Worm (Caenorhabditis elegans) whole organism, early embryonic: Measurements from ENCODE around the gene idpc-4.

Experiments
- B0310.2 ChIP-seq: sonication (generic microtip); optimal IDR thresholded peaks from 2 replicates; lab custom pipeline; 2016; ENCODE audit warnings: mild to moderate bottlenecking, missing genetic modification characterization, missing compliant biosample characterization
- F13C5.2 ChIP-seq: sonication (generic microtip); optimal IDR thresholded peaks from 2 replicates; lab custom pipeline; 2017; ENCODE audit warnings: mild to moderate bottlenecking, missing genetic modification characterization, inconsistent platforms, missing compliant biosample characterization
- aly-1 ChIP-seq: sonication (generic microtip); optimal IDR thresholded peaks from 2 replicates; lab custom pipeline; 2016; ENCODE audit warnings: missing genetic modification characterization, missing compliant biosample characterization
- ama-1 ChIP-seq: fragments of 150-350 bp; optimal IDR thresholded peaks from 2 replicates; lab custom pipeline; 2014
- ceh-13 ChIP-seq: fragments of 200-800 bp; sonication (Bioruptor generic); optimal IDR thresholded peaks from 2 replicates; lab custom pipeline; 2018; ENCODE audit warnings: mild to moderate bottlenecking, missing genetic modification characterization, missing compliant biosample characterization
- ceh-36 ChIP-seq: sonication (generic microtip); optimal IDR thresholded peaks from 2 replicates; lab custom pipeline; 2016; ENCODE audit warnings: missing genetic modification characterization, inconsistent platforms, missing compliant biosample characterization
- ets-7 ChIP-seq: sonication (generic microtip); optimal IDR thresholded peaks from 2 replicates; lab custom pipeline; 2016; ENCODE audit warnings: missing genotype, missing genetic modification characterization, missing compliant biosample characterization
- flt-1 ChIP-seq: fragments of 200-800 bp; sonication (Bioruptor generic); IDR thresholded peaks from 2 replicates; pipeline ENCODE4 v1.3.6; 2022; ENCODE audit warnings: missing genetic modification characterization, missing compliant biosample characterization
- hmbx-1 ChIP-seq: sonication (generic microtip); optimal IDR thresholded peaks from 2 replicates; lab custom pipeline; 2016; ENCODE audit warnings: mild to moderate bottlenecking, missing genetic modification characterization, missing compliant biosample characterization
- hmg-4 ChIP-seq: fragments of 200-800 bp; sonication (Bioruptor generic); optimal IDR thresholded peaks from 2 replicates; lab custom pipeline; 2018; ENCODE audit warnings: mild to moderate bottlenecking, missing genetic modification characterization, missing compliant biosample characterization
- hnd-1 ChIP-seq: sonication (generic microtip); optimal IDR thresholded peaks from 2 replicates; lab custom pipeline; 2016; ENCODE audit warnings: missing genetic modification characterization, missing compliant biosample characterization
- pes-1 ChIP-seq: fragments of 200-800 bp; sonication (Bioruptor generic); IDR thresholded peaks from 2 replicates; pipeline ENCODE4 v1.3.6; 2022; ENCODE audit warnings: missing genetic modification reagents, missing genetic modification characterization, missing compliant biosample characterization
- scrt-1 ChIP-seq: fragments of 200-800 bp; sonication (Bioruptor generic); IDR thresholded peaks from 2 replicates; pipeline ENCODE4 v1.3.6; 2022; ENCODE audit warnings: missing genetic modification characterization, missing compliant biosample characterization
- sea-1 ChIP-seq: fragments of 200-800 bp; sonication (Bioruptor generic); conservative IDR thresholded peaks from 2 replicates; pipeline ENCODE4 v1.3.6; 2022; ENCODE audit warnings: missing genetic modification characterization, missing compliant biosample characterization
- tbx-11 ChIP-seq: fragments of 200-800 bp; sonication (Bioruptor generic); IDR thresholded peaks from 2 replicates; pipeline ENCODE4 v1.3.6; 2022; ENCODE audit warnings: missing genetic modification characterization, missing compliant biosample characterization
- tbx-37 ChIP-seq: fragments of 200-800 bp; sonication (Bioruptor generic); conservative IDR thresholded peaks from 2 replicates; pipeline ENCODE4 v1.3.6; 2022; ENCODE audit warnings: missing genetic modification reagents, missing genetic modification characterization, missing compliant biosample characterization
- tra-4 ChIP-seq: sonication (generic microtip); optimal IDR thresholded peaks from 2 replicates; lab custom pipeline; 2017; ENCODE audit warnings: missing genetic modification characterization, missing compliant biosample characterization

idpc-4 gene

DNA sequence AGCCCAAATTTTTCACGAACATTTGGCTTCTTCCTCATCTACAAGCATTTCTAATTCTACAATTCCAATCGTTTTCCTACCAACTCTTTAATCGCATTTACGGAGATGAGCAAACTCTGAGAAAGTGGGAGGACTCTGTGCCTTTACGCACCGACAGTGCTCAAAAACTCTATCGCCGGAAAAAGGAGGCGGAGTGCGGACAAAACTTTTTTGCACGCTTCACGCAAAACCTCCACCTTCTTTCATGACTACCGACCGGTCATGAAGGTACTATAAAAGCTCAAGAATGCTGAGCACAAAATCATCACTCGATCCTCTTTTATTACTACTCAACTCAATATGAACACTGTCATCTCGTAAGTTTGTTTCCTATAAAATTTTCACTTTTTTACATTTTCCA lies at the start of gene idpc-4:
Gene idpc-4 (plus strand): TSS at position 301 of the 400 bp plus-strand sequence.
- no peak for TF ChIP-seq hmbx-1 (tag; lab: Kevin White, UChicago)
- no peak for TF ChIP-seq F13C5.2 (tag; lab: Kevin White, UChicago)
- no peak for TF ChIP-seq B0310.2 (tag; lab: Kevin White, UChicago)
- no peak for TF ChIP-seq hmg-4 (GFP tag; lab: Kevin White, UChicago)
- no peak for TF ChIP-seq ama-1 (lab: Kevin White, UChicago)
- no peak for TF ChIP-seq hnd-1 (tag; lab: Kevin White, UChicago)
- no peak for TF ChIP-seq aly-1 (tag; lab: Kevin White, UChicago)
- no peak for TF ChIP-seq scrt-1
- TF ChIP-seq sea-1: no peak
- no peak for TF ChIP-seq pes-1
- TF ChIP-seq flt-1 (GFP tag; lab: Robert Waterston, UW): no peak
- no peak for TF ChIP-seq ceh-13
- no peak for TF ChIP-seq tra-4
- no peak for TF ChIP-seq ceh-36
- no peak for TF ChIP-seq tbx-11 (GFP tag; lab: Robert Waterston, UW)
- TF ChIP-seq tbx-37 (GFP tag; lab: Robert Waterston, UW): no peak

DNA sequence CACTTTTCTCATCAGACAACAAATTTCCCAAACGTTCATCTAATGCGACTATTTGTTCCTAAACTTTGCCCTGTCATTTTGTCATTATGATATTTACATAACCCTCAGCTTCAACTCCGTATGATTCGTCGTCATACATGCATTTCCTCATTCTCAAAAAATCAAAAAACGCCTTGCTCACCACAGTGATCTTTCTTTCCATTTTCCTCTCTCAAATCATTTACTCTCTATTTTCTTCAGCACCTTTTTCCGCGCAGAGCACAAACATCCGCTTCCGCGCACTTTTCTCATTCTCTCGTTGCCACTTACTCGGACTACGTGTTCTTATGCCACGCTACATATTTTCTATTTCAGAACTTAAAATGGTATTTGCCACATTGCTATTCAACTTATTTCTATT lies 48.2 kb upstream of the idpc-4 start, which contains the start of gene F25B3.2:
Gene F25B3.2 (plus strand): TSS at position 301 of the 400 bp plus-strand sequence.
- no peak for TF ChIP-seq hmg-4 (GFP tag; lab: Kevin White, UChicago)
- no peak for TF ChIP-seq hnd-1 (tag; lab: Kevin White, UChicago)
- TF ChIP-seq tbx-37 (GFP tag; lab: Robert Waterston, UW): no peak
- TF ChIP-seq sea-1: no peak
- no peak for TF ChIP-seq hmbx-1 (tag; lab: Kevin White, UChicago)
- no peak for TF ChIP-seq B0310.2 (tag; lab: Kevin White, UChicago)
- no peak for TF ChIP-seq scrt-1
- no peak for TF ChIP-seq tbx-11 (GFP tag; lab: Robert Waterston, UW)
- no peak for TF ChIP-seq ceh-36
- TF ChIP-seq flt-1 (GFP tag; lab: Robert Waterston, UW): no peak
- no peak for TF ChIP-seq aly-1 (tag; lab: Kevin White, UChicago)
- no peak for TF ChIP-seq tra-4
- no peak for TF ChIP-seq ets-7 (tag; lab: Kevin White, UChicago)
- no peak for TF ChIP-seq pes-1
- no peak for TF ChIP-seq F13C5.2 (tag; lab: Kevin White, UChicago)
- no peak for TF ChIP-seq ceh-13

DNA sequence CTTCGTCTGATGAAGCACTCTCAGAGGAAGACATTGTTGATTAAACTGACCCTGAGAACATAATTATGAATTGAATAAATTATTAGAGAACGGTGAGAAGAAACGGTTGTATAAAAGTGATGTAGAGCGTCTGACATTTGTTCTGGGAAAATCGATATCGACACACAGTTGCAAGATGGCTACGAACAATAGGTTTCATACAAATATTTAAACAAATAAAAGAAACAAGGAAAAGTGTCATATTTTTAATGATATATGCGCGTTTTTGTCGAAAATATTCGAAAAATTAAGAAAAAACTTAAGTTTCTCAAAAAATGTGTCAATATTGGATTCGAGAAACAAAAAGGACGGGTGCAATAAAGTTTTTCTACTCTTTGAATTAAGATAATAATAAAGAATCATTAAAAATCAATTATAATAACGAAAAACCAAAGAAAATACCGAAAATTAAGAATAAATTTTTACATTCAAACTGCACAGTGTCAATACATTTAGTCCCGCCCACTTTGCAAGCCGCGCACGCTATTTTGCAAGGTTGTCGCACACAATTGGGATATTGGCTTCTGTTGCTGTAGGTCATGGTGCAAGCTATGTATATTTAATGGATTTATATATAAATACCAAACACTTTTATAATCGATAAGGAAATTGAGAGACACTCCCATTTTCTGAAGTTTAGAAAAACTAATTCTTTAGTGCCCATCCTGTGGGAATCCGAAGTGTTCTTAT lies 42.5 kb upstream of the idpc-4 start, which contains the start of gene rtfo-1:
Gene rtfo-1 (minus strand): TSS at position 51 of the 729 bp plus-strand sequence.
- TF ChIP-seq tbx-11 (GFP tag; lab: Robert Waterston, UW): peak; percentile 14; the same call in 1 of the 2 replicates
- no peak for TF ChIP-seq ets-7 (tag; lab: Kevin White, UChicago)
- TF ChIP-seq scrt-1: peak; percentile 41; the same call in 1 of the 2 replicates
- TF ChIP-seq F13C5.2 (tag; lab: Kevin White, UChicago): peak; percentile 79
- no peak for TF ChIP-seq hmbx-1 (tag; lab: Kevin White, UChicago)
- TF ChIP-seq ceh-36: peak; percentile 39
- peak; percentile 50; the same call in 1 of the 2 replicates for TF ChIP-seq flt-1 (GFP tag; lab: Robert Waterston, UW)
- TF ChIP-seq sea-1: no peak
- no peak for TF ChIP-seq hmg-4 (GFP tag; lab: Kevin White, UChicago)
- TF ChIP-seq hnd-1 (tag; lab: Kevin White, UChicago): peak; percentile 6
- TF ChIP-seq ceh-13: peak; percentile 42
- peak; percentile 62 for TF ChIP-seq tbx-37 (GFP tag; lab: Robert Waterston, UW)

DNA sequence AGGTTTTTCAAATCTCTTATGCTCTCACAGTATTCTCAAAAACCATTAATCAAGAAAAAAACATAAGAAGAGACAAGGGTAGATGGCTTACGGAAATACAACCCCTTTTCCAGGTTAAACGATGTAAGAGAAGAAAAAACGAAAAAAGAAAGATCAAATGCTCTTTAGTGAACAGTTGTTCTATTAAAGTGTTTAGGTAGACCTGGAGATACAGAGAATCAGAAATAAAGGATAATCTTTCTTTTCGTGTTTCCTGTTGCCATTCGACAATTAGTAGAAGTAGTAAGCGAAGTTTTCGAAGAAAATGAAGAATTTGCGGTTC lies 41.9 kb upstream of the idpc-4 start, which contains the start of gene K09G1.1:
Gene K09G1.1 (plus strand): TSS at position 223 of the 322 bp plus-strand sequence.
- TF ChIP-seq hnd-1 (tag; lab: Kevin White, UChicago): no peak
- no peak for TF ChIP-seq hmg-4 (GFP tag; lab: Kevin White, UChicago)
- TF ChIP-seq pes-1: no peak
- TF ChIP-seq ama-1 (lab: Kevin White, UChicago): no peak
- TF ChIP-seq hmbx-1 (tag; lab: Kevin White, UChicago): no peak
- TF ChIP-seq scrt-1: no peak
- TF ChIP-seq ets-7 (tag; lab: Kevin White, UChicago): no peak

DNA sequence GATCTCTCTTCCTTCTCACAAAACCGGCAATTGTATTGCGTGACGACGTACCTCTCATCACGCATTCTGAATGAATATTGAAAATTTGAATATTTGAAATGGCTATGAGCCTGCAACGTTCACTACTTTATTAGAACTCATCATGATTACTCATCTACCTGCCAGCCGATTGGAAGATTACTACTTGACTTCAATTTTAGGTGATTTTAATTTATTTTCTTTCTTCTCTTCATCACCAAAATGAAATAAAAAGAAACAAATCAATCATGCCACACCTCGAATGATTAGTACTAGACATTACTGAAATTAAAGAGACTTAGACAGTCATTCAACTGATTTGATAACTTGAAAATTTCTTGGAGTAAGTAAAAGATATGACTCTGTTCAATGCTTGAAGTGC lies 41.0 kb upstream of the idpc-4 start:
- TF ChIP-seq ets-7 (tag; lab: Kevin White, UChicago) (no peak), ama-1 (lab: Kevin White, UChicago) (no peak), hnd-1 (tag; lab: Kevin White, UChicago) (no peak), hmbx-1 (tag; lab: Kevin White, UChicago) (no peak)

DNA sequence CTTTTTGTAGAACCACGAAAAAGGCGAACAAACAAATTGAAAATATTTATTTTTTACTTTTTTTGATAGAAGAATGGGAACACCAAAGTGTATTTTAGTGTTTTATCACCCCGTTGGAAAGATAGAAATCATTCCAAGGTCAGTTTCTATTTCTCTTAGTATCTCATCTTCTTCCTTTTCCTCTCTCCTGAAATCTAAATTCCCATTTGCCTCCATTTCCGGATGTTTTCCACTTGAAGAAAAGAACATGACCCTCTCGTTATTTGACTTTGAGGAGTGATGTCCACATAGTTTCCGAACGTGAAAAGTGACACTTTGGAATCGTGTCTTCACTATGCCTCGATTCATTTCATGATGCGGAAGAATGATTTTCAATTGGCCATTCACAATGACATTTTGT lies 37.6 kb upstream of the idpc-4 start:
- TF ChIP-seq flt-1 (GFP tag; lab: Robert Waterston, UW) (no peak), sea-1 (no peak), F13C5.2 (tag; lab: Kevin White, UChicago) (no peak), tra-4 (no peak), ama-1 (lab: Kevin White, UChicago) (no peak), pes-1 (no peak), hnd-1 (tag; lab: Kevin White, UChicago) (no peak)

DNA sequence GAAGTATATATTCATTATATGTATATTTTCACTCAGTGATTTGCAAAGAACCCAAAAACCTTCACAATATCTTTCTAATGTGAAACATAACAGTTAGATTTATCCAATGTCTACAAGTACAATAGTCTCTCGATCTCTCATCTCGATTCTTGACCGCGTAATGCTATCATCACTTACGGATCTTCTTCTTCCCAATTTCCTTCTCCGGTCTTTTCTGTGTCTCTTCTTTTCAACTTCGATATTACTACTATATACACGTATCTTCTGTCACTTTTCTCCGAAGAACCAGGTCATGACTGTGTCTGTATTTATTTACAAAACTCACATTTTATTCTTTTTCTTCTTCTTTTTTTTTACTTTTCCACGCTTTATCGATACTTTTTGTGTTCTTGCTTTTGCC lies 36.6 kb upstream of the idpc-4 start:
- no peak for TF ChIP-seq sea-1

DNA sequence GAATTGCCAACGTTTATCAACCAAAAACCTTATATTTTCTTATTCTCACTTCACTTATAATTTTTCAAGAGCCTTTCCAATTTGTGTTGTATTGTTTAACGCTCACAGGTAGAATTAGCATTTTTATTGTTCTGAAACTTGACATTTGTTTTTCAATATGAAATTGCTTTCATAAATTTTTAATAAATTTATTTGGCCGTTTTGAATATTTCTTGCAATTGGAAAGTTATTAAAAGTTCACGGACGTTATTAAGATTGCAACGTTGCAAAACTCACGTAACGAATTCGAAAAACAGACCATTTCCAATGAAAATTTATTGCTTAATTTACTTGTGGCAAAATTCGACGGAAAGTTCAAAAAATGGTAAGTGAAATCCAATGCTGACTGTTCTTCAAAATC lies 34.9 kb upstream of the idpc-4 start, which contains the start of gene K09G1.2:
Gene K09G1.2 (plus strand): TSS at position 301 of the 400 bp plus-strand sequence.
- no peak for TF ChIP-seq tbx-37 (GFP tag; lab: Robert Waterston, UW)
- TF ChIP-seq ama-1 (lab: Kevin White, UChicago): no peak
- TF ChIP-seq hmg-4 (GFP tag; lab: Kevin White, UChicago): no peak
- no peak for TF ChIP-seq flt-1 (GFP tag; lab: Robert Waterston, UW)
- no peak for TF ChIP-seq tbx-11 (GFP tag; lab: Robert Waterston, UW)
- no peak for TF ChIP-seq hmbx-1 (tag; lab: Kevin White, UChicago)
- TF ChIP-seq pes-1: no peak
- TF ChIP-seq F13C5.2 (tag; lab: Kevin White, UChicago): no peak
- TF ChIP-seq aly-1 (tag; lab: Kevin White, UChicago): no peak
- no peak for TF ChIP-seq ceh-13
- no peak for TF ChIP-seq B0310.2 (tag; lab: Kevin White, UChicago)
- no peak for TF ChIP-seq scrt-1
- no peak for TF ChIP-seq sea-1
- no peak for TF ChIP-seq ets-7 (tag; lab: Kevin White, UChicago)
- no peak for TF ChIP-seq hnd-1 (tag; lab: Kevin White, UChicago)
